Worm (Caenorhabditis elegans): ENCODE measurements around the gene F29G6.1.

- no peak for TF ChIP-seq nhr-6 (tag; optimal IDR thresholded peaks at IDR 0.05)
- no peak for TF ChIP-seq jun-1 (tag; optimal IDR thresholded peaks at IDR 0.05)
- TF ChIP-seq pha-4 (GFP tag; IDR thresholded peaks at IDR 0.05), result no peak
- TF ChIP-seq pha-4 (tag; optimal IDR thresholded peaks at IDR 0.05), result no peak
- TF ChIP-seq lin-15B (tag; optimal IDR thresholded peaks at IDR 0.05), result no peak
- no peak for TF ChIP-seq tra-1 (GFP tag; IDR thresholded peaks at IDR 0.05)
- TF ChIP-seq ama-1 (optimal IDR thresholded peaks at IDR 0.05), result no peak
- no peak for TF ChIP-seq R02D3.7 (tag; optimal IDR thresholded peaks at IDR 0.05)
- no peak for TF ChIP-seq unc-39 (tag; optimal IDR thresholded peaks at IDR 0.05)
- no peak for TF ChIP-seq ztf-7 (tag; optimal IDR thresholded peaks at IDR 0.05)
- TF ChIP-seq mdl-1 (tag; optimal IDR thresholded peaks at IDR 0.05), result peak in 1 of 2 experiments; percentile 5
- no peak for TF ChIP-seq fos-1 (tag; optimal IDR thresholded peaks at IDR 0.05)
These were observed 39.1 kb upstream of the F29G6.1 start for ce11 chrX:11463005-11463404.

Data from whole organism, L4 larva.